Fruit fly (Drosophila melanogaster): ENCODE results near the gene pip.

Gene pip

dm6 chr3L:19254715-19255428 is 82.5 kb downstream of the pip start, which contains the start of the genes mRpL21 and rept (continued):
- TF ChIP-seq CG13296 (GFP tag; optimal IDR thresholded peaks at IDR 0.05) (peak; percentile 47), crc (GFP tag; optimal IDR thresholded peaks at IDR 0.05) (no peak), tio (GFP tag; optimal IDR thresholded peaks at IDR 0.05) (no peak), CG6254 (GFP tag; optimal IDR thresholded peaks at IDR 0.05) (peak; percentile 31), CG3407 (GFP tag; optimal IDR thresholded peaks at IDR 0.05) (no peak), cad (GFP tag; optimal IDR thresholded peaks at IDR 0.05) (no peak), CG7357 (GFP tag; IDR thresholded peaks at IDR 0.05) (no peak), org-1 (GFP tag; optimal IDR thresholded peaks at IDR 0.05) (peak; percentile 29), Atf3 (GFP tag; optimal IDR thresholded peaks at IDR 0.05) (no peak), Oaz (GFP tag; IDR thresholded peaks at IDR 0.05) (no peak), z (GFP tag; IDR thresholded peaks at IDR 0.05) (no peak), MTF-1 (GFP tag; optimal IDR thresholded peaks at IDR 0.05; ENCODE audit: borderline replicate concordance) (no peak), grn (GFP tag; optimal IDR thresholded peaks at IDR 0.05) (no peak), CG17361 (GFP tag; IDR thresholded peaks at IDR 0.05) (peak; percentile 49; the same call in 1 of the 3 replicates), Dek (tag; optimal IDR thresholded peaks at IDR 0.05) (peak; percentile 11), pnt (GFP tag; optimal IDR thresholded peaks at IDR 0.05) (no peak), CG12236 (GFP tag; optimal IDR thresholded peaks at IDR 0.05) (no peak), rib (GFP tag; IDR thresholded peaks at IDR 0.05) (no peak), Jarid2 (GFP tag; optimal IDR thresholded peaks at IDR 0.05) (no peak), CG1024 (GFP tag; IDR thresholded peaks at IDR 0.05) (no peak), CG10321 (GFP tag; IDR thresholded peaks at IDR 0.05) (no peak), ham (GFP tag; IDR thresholded peaks at IDR 0.05) (no peak), CG9437 (GFP tag; optimal IDR thresholded peaks at IDR 0.05) (peak; percentile 46), Rfx (GFP tag; IDR thresholded peaks at IDR 0.05) (peak; percentile 77), CG17912 (GFP tag; optimal IDR thresholded peaks at IDR 0.05) (no peak), CG9817 (tag; optimal IDR thresholded peaks at IDR 0.05) (peak; percentile 64), CG7271 (tag; optimal IDR thresholded peaks at IDR 0.05) (no peak), HLHmδ (GFP tag; optimal IDR thresholded peaks at IDR 0.05) (no peak), bowl (GFP tag; IDR thresholded peaks at IDR 0.05) (no peak), sc (optimal IDR thresholded peaks at IDR 0.05) (no peak), sc (GFP tag; optimal IDR thresholded peaks at IDR 0.05) (peak; percentile 5), row (GFP tag; IDR thresholded peaks at IDR 0.05) (peak; percentile 86), Lim3 (GFP tag; IDR thresholded peaks at IDR 0.05) (no peak), ac (GFP tag; optimal IDR thresholded peaks at IDR 0.05) (no peak), CG6765 (GFP tag; optimal IDR thresholded peaks at IDR 0.05) (peak; percentile 16), CG15269 (tag; optimal IDR thresholded peaks at IDR 0.05) (peak; percentile 19), fd3F (GFP tag; optimal IDR thresholded peaks at IDR 0.05) (peak; percentile 32), lov (optimal IDR thresholded peaks at IDR 0.05) (no peak), lov (GFP tag; IDR thresholded peaks at IDR 0.05) (no peak), Tbp (GFP tag; optimal IDR thresholded peaks at IDR 0.05) (peak; percentile 51), CG16863 (GFP tag; optimal IDR thresholded peaks at IDR 0.05) (peak; percentile 17), Max (GFP tag; optimal IDR thresholded peaks at IDR 0.05) (peak; percentile 98), pzg (GFP tag; optimal IDR thresholded peaks at IDR 0.05) (peak; percentile 70), CG13287 (GFP tag; IDR thresholded peaks at IDR 0.05; ENCODE audit: partially characterized antibody) (peak; percentile 46; the same call in 1 of the 2 replicates), chm (GFP tag; IDR thresholded peaks at IDR 0.05) (peak; percentile 41; the same call in 1 of the 2 replicates), Ptx1 (GFP tag; IDR thresholded peaks at IDR 0.05) (peak; percentile 42; the same call in 1 of the 2 replicates), fd96Cb (tag; optimal IDR thresholded peaks at IDR 0.05) (no peak), chif (GFP tag; optimal IDR thresholded peaks at IDR 0.05) (peak in 1 of 2 experiments; percentile 4), sim (GFP tag; IDR thresholded peaks at IDR 0.05) (no peak), CG3847 (GFP tag; IDR thresholded peaks at IDR 0.05) (peak; percentile 73), gcm (GFP tag; optimal IDR thresholded peaks at IDR 0.05) (no peak)
